Fruit fly (Drosophila melanogaster) whole organism: ENCODE results near the gene CG3764.

Source experiments
- CG8478 ChIP-seq: fragments of >200 bp; optimal IDR thresholded peaks from 2 replicates; lab custom pipeline; 2018; ENCODE audit warnings: inconsistent platforms
- Dll ChIP-seq: fragments of >200 bp; optimal IDR thresholded peaks from 2 replicates; lab custom pipeline; 2017
- EcR ChIP-seq, 2 experiments: fragments of >200 bp; optimal IDR thresholded peaks; 2 replicates each; lab custom pipeline; 2017; ENCODE audit warnings: missing biosample characterization in 2 of 2, missing genetic modification characterization in 2 of 2, missing genetic modification reagents in 2 of 2
- pan ChIP-seq: fragments of >200 bp; optimal IDR thresholded peaks from 2 replicates; lab custom pipeline; 2017
- psq ChIP-seq: fragments of >200 bp; optimal IDR thresholded peaks from 2 replicates; lab custom pipeline; 2017
- usp ChIP-seq: fragments of >200 bp; optimal IDR thresholded peaks from 2 replicates; lab custom pipeline; 2017; ENCODE audit warnings: missing biosample characterization, missing genetic modification characterization, mixed read lengths

The CG3764 gene

DNA sequence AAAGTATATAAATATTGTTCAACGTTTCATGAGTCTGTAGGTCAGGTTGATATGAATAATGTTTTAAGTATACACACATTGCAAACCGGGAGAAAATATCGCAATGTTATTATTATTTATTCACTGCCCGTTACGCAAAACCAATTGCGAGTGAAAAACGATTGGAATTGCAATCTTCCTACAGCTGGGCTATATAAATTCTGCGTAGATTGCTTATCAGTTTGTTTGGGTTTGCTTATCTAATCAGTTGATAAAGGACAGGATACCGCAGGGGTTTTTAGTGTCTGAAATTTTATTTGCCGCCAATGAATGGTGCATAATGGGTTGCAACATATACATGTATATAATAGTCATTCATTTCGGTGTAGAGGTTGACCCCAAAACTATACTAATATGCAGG lies 28.3 kb downstream of the CG3764 start:
- TF ChIP-seq psq (lab: Kevin White, UChicago) (no peak), EcR (GFP tag; optimal IDR thresholded peaks at IDR 0.05; lab: Kevin White, UChicago) (no peak)

DNA sequence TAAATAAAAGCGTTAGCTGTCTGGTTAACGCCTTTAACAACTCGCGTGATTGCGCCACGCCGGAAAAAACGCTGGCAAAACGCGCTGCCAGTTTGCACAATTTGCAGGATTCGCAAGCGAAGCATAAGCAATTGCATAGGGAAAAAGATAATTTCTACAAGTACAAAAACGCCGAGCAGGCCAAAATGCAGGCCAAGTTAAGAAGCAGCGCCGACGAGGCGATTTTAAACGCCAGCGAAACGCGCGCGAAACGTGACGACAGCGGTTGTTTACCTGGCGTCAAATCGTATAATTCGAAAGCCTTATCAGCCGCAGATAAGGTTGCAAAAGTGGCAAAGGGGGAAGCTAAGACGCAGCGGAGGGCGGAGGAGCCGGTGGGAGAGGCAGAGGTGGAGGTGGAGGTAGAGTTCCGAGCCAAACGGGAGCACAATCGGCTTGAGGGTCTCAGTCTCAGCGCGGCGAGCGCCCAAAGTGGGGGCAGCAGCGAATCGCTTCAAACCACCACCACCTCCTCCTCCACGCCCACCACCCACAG lies 31.2 kb downstream of the CG3764 start:
- TF ChIP-seq psq (lab: Kevin White, UChicago) (no peak), usp (GFP tag; lab: Kevin White, UChicago) (no peak), CG8478 (no peak), Dll (lab: Kevin White, UChicago) (no peak), pan (lab: Kevin White, UChicago) (no peak), EcR (GFP tag; optimal IDR thresholded peaks at IDR 0.05; lab: Kevin White, UChicago) (no peak)

DNA sequence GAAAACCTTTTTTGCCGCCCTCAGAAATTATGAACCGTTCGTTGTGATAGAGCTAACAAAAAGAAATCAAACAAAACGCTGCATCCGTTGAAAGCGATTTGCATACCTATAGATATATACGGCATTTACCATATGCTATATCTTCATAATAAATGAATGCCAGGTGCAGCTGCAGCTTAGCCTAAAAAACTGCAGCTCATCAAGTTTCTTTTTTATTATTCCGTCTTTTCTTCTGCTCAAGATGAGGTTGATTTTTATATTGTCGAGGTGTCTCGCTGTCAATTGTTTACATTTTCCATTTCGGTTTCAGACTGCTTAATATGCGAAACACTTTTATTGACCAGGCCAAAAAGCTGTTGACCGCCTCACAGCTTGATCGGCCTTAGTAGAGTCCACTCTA lies 34.0 kb downstream of the CG3764 start:
- no peak for TF ChIP-seq EcR (GFP tag; optimal IDR thresholded peaks at IDR 0.05; lab: Kevin White, UChicago)
- no peak for TF ChIP-seq Dll (lab: Kevin White, UChicago)
- TF ChIP-seq CG8478, result no peak
- no peak for TF ChIP-seq psq (lab: Kevin White, UChicago)
- no peak for TF ChIP-seq usp (GFP tag; lab: Kevin White, UChicago)
- no peak for TF ChIP-seq pan (lab: Kevin White, UChicago)

DNA sequence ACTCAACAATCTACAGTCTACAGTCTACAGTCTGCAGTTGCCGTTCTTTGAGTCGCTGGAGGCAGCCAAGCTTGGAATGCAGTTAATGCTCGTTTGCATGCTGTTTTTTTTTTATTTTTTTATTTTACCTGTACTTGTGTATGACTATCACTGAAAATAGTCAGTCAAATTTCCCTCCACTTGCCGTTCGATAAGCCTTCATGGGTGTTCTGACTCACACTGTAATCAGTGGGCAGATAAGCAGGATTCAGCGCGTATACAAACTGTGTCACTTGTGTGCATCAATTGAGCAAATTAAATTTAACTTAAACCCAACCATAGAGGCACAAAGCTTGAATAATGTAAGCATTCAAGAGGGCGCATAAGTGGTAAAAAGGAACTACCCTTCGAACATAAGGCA lies 35.1 kb downstream of the CG3764 start:
- TF ChIP-seq psq (lab: Kevin White, UChicago) (no peak), CG8478 (no peak), pan (lab: Kevin White, UChicago) (no peak), EcR (GFP tag; optimal IDR thresholded peaks at IDR 0.05; lab: Kevin White, UChicago) (no peak), Dll (lab: Kevin White, UChicago) (no peak), usp (GFP tag; lab: Kevin White, UChicago) (no peak)

DNA sequence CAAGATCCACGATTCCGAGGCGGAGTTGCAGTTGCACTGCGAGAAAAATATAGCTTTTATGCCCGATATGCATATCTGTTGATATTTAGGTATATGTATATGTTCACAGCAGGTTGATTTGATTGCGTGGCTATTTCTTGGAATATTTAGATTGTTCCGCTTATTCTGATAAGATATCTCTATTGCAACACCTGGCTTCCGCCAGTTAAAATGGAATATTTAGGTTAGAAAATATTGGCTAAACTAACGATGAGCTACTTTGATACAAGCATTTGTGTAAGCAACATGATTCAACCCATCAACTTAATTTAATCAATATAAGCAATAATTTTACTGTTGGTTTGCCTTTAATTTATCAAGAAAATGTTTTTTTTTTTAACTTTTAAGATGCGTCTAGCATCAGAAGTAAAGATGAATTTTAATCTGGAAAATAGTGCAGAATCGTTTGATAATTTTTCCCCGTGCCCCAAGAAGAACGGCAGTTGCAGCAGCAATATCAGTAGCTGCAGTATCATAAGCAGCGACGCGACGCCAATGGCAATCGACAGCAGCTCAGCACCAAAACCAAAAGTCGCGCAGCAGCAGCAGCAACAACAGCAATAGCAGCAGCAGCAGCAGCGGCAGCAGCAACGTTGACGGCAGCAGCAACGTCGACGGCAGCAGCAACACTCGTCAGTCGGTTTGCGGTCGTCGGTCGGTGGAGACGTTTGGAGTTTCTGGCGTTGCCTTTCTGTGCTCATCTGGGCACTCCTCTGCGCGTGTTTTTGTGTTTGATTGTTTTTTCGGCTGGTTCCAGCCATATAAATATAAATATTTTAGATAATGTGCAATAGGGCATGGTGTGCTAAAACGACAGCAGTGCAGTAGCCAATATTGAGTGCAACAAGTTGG lies 36.5 kb downstream of the CG3764 start:
- no peak for TF ChIP-seq CG8478
- TF ChIP-seq usp (GFP tag; lab: Kevin White, UChicago), result no peak
- TF ChIP-seq Dll (lab: Kevin White, UChicago), result no peak
- no peak for TF ChIP-seq EcR (GFP tag; optimal IDR thresholded peaks at IDR 0.05; lab: Kevin White, UChicago)
- no peak for TF ChIP-seq pan (lab: Kevin White, UChicago)
- no peak for TF ChIP-seq psq (lab: Kevin White, UChicago)

DNA sequence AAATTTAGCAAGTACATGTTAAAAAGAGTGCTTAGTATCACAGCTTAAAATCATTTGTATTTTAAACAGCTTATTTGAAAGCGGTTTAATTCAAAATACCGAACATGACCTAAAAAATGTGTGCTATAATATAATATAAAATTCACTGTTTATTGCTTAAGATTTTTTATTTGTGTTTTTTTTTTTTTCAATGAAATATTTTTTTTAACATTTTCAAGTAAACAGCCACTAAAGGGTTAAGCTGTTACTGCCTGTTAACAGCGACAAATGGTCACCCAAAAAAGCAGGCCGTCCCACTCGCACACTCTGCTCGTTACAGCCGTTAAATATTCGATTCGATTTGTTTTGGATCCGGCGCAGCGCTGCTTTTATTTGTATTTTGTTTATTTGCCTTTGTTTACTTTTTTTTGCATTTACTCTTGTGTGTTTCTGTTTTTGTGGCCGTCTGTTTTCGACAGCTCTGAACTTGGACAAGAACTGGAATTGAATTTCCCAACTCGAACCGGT lies 37.7 kb downstream of the CG3764 start:
- TF ChIP-seq Dll (lab: Kevin White, UChicago), result no peak
- no peak for TF ChIP-seq usp (GFP tag; lab: Kevin White, UChicago)
- no peak for TF ChIP-seq EcR (GFP tag; optimal IDR thresholded peaks at IDR 0.05; lab: Kevin White, UChicago)
- TF ChIP-seq pan (lab: Kevin White, UChicago), result no peak
- no peak for TF ChIP-seq psq (lab: Kevin White, UChicago)
- TF ChIP-seq CG8478, result no peak

DNA sequence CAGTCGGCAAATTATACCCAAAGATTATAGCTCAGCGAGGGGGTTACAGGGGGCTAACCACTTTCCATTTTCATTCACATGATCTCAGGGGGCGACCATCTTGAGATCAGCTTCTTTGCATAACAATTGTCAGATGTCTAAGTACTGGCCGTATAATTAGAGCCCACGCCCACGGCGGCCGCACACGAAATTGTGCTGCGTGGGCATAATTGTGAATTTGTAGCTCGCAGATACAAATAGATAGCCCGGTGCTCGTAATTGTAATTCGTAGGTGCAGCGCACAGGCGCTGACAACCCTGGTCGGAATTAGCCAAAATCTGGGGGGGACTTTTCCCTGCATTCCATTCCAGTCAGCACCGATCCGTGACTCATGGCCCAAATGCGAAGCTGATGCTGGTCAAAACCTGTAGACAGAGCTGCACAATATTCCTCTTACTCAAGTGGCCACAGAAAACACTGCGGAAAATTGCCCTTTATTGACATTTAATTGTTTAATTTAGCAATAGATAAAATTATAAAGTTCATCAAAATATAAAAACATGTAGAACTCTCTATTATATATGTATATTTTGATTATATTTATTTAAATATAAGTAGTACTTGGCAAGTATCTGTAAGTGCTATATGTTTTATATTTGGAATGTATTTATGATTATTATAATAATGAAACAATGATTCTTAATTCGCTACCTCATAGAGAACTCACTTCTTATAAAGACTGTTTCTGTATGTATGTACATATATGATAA lies 40.6 kb downstream of the CG3764 start:
- TF ChIP-seq pan (lab: Kevin White, UChicago), result no peak
- TF ChIP-seq usp (GFP tag; lab: Kevin White, UChicago), result no peak
- no peak for TF ChIP-seq Dll (lab: Kevin White, UChicago)
- TF ChIP-seq psq (lab: Kevin White, UChicago), result no peak
- TF ChIP-seq CG8478, result no peak
- TF ChIP-seq EcR (GFP tag; optimal IDR thresholded peaks at IDR 0.05; lab: Kevin White, UChicago), result no peak

DNA sequence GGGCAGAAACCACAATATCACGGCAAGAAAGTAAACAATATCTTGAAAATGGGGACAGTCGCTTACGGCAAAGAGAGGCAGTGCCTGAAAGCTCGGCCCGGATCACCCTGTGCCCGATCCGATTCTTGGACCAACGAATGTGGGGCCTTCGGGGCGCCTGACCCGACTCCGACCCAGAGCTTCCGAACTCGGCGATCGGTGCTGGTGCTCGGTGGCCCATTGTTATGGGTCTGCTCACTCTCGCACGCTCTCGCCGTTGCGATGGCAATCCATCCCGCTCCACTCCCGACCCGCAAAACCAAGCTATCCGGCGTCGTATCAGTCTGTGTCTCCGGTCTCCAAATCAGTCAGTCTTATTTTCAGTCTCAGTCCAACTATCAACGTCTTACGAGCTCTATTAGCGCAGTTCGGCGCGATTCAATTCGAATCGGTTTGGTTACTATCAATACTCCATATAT lies 42.7 kb downstream of the CG3764 start, which contains the start of gene Exn:
Gene Exn, plus strand, starts transcription at position 362 of the 458 bp plus-strand sequence.
- no peak for TF ChIP-seq EcR (GFP tag; optimal IDR thresholded peaks at IDR 0.05; lab: Kevin White, UChicago)
- no peak for TF ChIP-seq CG8478
- no peak for TF ChIP-seq pan (lab: Kevin White, UChicago)
- no peak for TF ChIP-seq usp (GFP tag; lab: Kevin White, UChicago)
- no peak for TF ChIP-seq psq (lab: Kevin White, UChicago)
- TF ChIP-seq Dll (lab: Kevin White, UChicago), result no peak

DNA sequence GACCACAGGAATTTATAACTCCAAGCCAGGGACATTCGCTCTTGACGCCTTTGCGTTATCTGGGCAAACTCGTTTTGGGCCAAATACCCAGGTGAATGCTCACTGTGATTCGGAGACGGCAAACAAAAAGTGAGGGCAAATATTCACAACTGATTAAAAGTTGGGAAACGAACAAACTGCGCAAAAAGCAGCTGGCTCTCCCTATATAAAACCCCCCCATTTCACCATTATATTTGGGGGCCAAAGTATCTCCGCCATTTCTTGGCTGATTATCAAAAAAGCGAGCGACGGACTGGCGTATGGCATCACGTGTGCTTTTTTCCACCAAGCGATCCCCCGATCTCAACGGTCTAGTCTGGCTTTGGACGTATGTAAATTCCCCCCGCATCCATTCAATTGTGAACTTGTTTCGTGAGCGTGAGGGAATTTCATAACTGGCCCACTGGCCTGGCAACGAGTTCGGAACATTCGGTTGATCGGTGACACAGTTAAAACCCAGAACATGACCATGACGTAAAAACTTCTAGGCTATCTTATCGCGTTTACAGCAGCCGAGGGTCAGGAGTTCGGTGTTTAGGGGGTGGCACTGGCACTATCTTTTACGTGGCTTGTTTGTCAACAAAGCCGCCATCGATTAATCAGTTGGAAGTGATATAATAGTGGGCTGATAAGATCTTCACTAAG lies 53.8 kb downstream of the CG3764 start:
- no peak for TF ChIP-seq Dll (lab: Kevin White, UChicago)
- no peak for TF ChIP-seq pan (lab: Kevin White, UChicago)
- no peak for TF ChIP-seq CG8478
- TF ChIP-seq psq (lab: Kevin White, UChicago), result no peak
- no peak for TF ChIP-seq usp (GFP tag; lab: Kevin White, UChicago)
- TF ChIP-seq EcR (GFP tag; optimal IDR thresholded peaks at IDR 0.05; lab: Kevin White, UChicago), result no peak

DNA sequence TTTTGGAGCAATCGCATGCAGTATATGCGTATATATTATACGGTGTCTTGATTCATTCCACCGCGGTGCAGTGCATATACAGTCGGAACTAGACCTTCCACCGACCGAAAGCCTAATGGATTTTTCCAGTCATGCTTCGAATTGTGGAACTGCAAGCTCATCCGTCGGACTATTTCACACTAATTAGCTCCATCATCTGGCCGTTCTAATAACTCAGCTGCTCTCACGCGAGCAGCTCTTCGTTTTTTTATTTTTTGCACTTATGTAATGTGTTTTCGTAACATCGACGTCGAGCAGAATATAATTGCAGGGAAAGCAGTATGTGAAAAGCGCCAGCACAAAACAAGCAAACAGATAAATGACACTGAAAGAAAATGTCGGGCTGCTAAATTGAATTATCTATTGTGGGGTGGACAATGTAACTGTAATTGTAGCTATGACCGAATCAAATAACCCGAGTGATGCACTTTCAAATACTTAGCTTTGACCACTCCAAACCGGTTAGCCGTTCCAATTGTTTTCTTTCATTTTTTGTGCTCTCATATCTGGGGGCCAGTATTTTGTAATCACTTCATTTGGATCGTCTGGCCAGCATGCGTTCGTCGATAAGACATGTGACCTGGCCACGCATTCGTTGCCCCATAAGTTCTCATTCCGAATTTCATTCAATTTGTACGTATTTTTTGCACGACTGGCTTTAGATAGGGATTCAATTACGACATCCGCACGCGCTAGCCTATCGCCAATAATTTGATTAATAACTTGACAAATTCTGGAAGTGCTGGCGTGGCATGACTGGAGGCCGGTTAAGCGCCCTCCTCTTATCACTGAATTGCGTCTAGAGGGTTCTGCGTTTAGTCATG lies 54.6 kb downstream of the CG3764 start, which contains the start of gene Cpr73D:
Gene Cpr73D, minus strand, starts transcription at position 156 of the 863 bp plus-strand sequence.
- no peak for TF ChIP-seq usp (GFP tag; lab: Kevin White, UChicago)
